Worm (Caenorhabditis elegans) whole organism, young adult: ENCODE measurements around the gene W01B6.6.

Experiments
- B0336.3 ChIP-seq: fragments of 200-800 bp; sonication (Bioruptor generic); IDR thresholded peaks from 2 replicates; pipeline ENCODE4 v1.3.6; 2022; ENCODE audit warnings: missing genetic modification characterization, missing compliant biosample characterization
- C17E4.6 ChIP-seq: fragments of 200-800 bp; sonication (Bioruptor generic); IDR thresholded peaks from 2 replicates; pipeline ENCODE4 v1.3.6; 2022; ENCODE audit warnings: missing genetic modification reagents, missing genetic modification characterization, missing compliant biosample characterization
- Y67H2A.10 ChIP-seq: fragments of 200-800 bp; sonication (Bioruptor generic); conservative IDR thresholded peaks from 2 replicates; pipeline ENCODE4 v1.3.6; 2022; ENCODE audit warnings: missing genetic modification reagents, missing genetic modification characterization, missing compliant biosample characterization
- aptf-3 ChIP-seq: fragments of 200-800 bp; sonication (Bioruptor generic); IDR thresholded peaks from 2 replicates; pipeline ENCODE4 v1.3.6; 2022; ENCODE audit warnings: missing genetic modification characterization, missing compliant biosample characterization
- efl-1 ChIP-seq: fragments of 150-350 bp; optimal IDR thresholded peaks from 2 replicates; lab custom pipeline; 2014; ENCODE audit warnings: missing biosample characterization, missing genetic modification reagents, missing genetic modification characterization
- sea-2 ChIP-seq: fragments of 200-800 bp; sonication (Bioruptor generic); IDR thresholded peaks from 2 replicates; pipeline ENCODE4 v1.3.6; 2022; ENCODE audit warnings: missing genetic modification characterization, missing compliant biosample characterization
- unc-130 ChIP-seq: sonication (generic microtip); optimal IDR thresholded peaks from 2 replicates; lab custom pipeline; 2016; ENCODE audit warnings: missing genetic modification reagents, missing genetic modification characterization, missing compliant biosample characterization
- zfh-2 ChIP-seq: fragments of 200-800 bp; sonication (Bioruptor generic); conservative IDR thresholded peaks from 2 replicates; pipeline ENCODE4 v1.3.6; 2022; ENCODE audit warnings: missing genetic modification reagents, missing genetic modification characterization, missing compliant biosample characterization

DNA sequence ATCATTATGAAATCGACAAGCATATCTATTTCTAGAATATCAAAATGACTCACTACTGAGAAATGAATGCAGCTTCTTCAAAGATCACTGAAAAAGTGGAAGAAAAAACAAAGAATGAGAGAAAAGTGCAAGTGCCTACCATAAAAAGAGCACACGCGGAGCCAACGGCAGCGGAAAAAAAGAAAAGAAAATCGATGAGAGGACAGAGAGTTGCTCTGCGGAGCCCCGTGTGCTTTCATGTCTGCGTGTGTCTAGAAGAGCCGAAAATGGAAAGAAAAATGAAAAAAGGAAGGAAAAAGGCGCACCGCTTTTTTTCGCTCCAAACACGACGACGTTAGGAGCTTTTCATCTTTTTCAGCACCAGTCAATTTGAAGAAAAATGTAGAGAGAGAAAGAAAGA lies 18.2 kb upstream of the W01B6.6 start, which contains the start of gene ipla-7:
- no peak for TF ChIP-seq C17E4.6 (GFP tag; lab: Robert Waterston, UW)
- no peak for TF ChIP-seq B0336.3 (GFP tag; lab: Robert Waterston, UW)
- TF ChIP-seq sea-2 (GFP tag; lab: Robert Waterston, UW): no peak
- no peak for TF ChIP-seq unc-130
- no peak for TF ChIP-seq Y67H2A.10 (GFP tag; lab: Robert Waterston, UW)
- TF ChIP-seq aptf-3: no peak
- no peak for TF ChIP-seq zfh-2 (GFP tag; lab: Robert Waterston, UW)
- TF ChIP-seq efl-1 (GFP tag; lab: Kevin White, UChicago): no peak
